Fruit fly (Drosophila melanogaster) whole organism, embryonic: Measurements from ENCODE around the gene Ddc.

ENCODE experiments used
- Aef1 ChIP-seq: fragments of 200-800 bp; sonication (Bioruptor generic); IDR thresholded peaks from 3 replicates; pipeline ENCODE4 v1.3.6; 2022; ENCODE audit warnings: missing biosample characterization, missing genetic modification characterization
- Atf6 ChIP-seq: fragments of 200-800 bp; sonication (Bioruptor generic); IDR thresholded peaks from 2 replicates; pipeline ENCODE4 v1.3.6; 2022; ENCODE audit warnings: missing biosample characterization, missing genetic modification characterization
- CG10979 ChIP-seq: fragments of 200-800 bp; sonication (Bioruptor generic); optimal IDR thresholded peaks from 2 replicates; lab custom pipeline; 2018; ENCODE audit warnings: missing biosample characterization, mild to moderate bottlenecking, missing genetic modification characterization, moderate library complexity
- CG12155 ChIP-seq: fragments of 200-800 bp; sonication (Bioruptor generic); optimal IDR thresholded peaks from 3 replicates; lab custom pipeline; 2016; ENCODE audit warnings: missing biosample characterization, missing genetic modification characterization
- CG1233 ChIP-seq: fragments of 200-800 bp; sonication (Bioruptor generic); optimal IDR thresholded peaks from 4 replicates; lab custom pipeline; 2018; ENCODE audit warnings: missing biosample characterization, mild to moderate bottlenecking, missing genetic modification characterization
- CG13287 ChIP-seq: fragments of 200-800 bp; sonication (Bioruptor generic); IDR thresholded peaks from 2 replicates; pipeline ENCODE4 v1.3.6; 2022; ENCODE audit warnings: missing biosample characterization, missing genetic modification characterization; ENCODE audit not compliant: partially characterized antibody
- CG13624 ChIP-seq: fragments of 200-800 bp; sonication (Bioruptor generic); optimal IDR thresholded peaks from 2 replicates; lab custom pipeline; 2016; ENCODE audit warnings: missing biosample characterization, missing genetic modification characterization
- CG13894 ChIP-seq: fragments of 200-800 bp; sonication (Bioruptor generic); optimal IDR thresholded peaks from 3 replicates; lab custom pipeline; 2018; ENCODE audit warnings: missing biosample characterization, mild to moderate bottlenecking, missing genetic modification characterization, moderate library complexity
- CG14441 ChIP-seq: fragments of 200-800 bp; sonication (Bioruptor generic); IDR thresholded peaks from 2 replicates; pipeline ENCODE4 v1.3.6; 2022; ENCODE audit warnings: missing biosample characterization, missing genetic modification characterization
- CG2129 ChIP-seq: fragments of 200-800 bp; sonication (Bioruptor generic); IDR thresholded peaks from 2 replicates; pipeline ENCODE4 v1.3.6; 2022; ENCODE audit warnings: missing biosample characterization, missing genetic modification characterization; ENCODE audit not compliant: partially characterized antibody
- CG30020 ChIP-seq: fragments of 200-800 bp; optimal IDR thresholded peaks from 2 replicates; lab custom pipeline; 2019; ENCODE audit warnings: missing biosample characterization, mild to moderate bottlenecking, missing genetic modification characterization, moderate library complexity
- CG3065 ChIP-seq: fragments of 200-800 bp; sonication (Bioruptor generic); optimal IDR thresholded peaks from 2 replicates; lab custom pipeline; 2016; ENCODE audit warnings: missing biosample characterization, missing genetic modification characterization
- CG31441 ChIP-seq: fragments of 200-800 bp; sonication (Bioruptor generic); IDR thresholded peaks from 2 replicates; pipeline ENCODE4 v1.3.6; 2022; ENCODE audit warnings: missing biosample characterization, missing genetic modification characterization
- CG33213 ChIP-seq: fragments of 200-800 bp; sonication (Bioruptor generic); optimal IDR thresholded peaks from 3 replicates; lab custom pipeline; 2016; ENCODE audit warnings: missing biosample characterization, missing genetic modification characterization
- CG3726 ChIP-seq: fragments of 200-800 bp; sonication (Bioruptor generic); IDR thresholded peaks from 3 replicates; pipeline ENCODE4, ENCODE4 v1.3.6; 2022; ENCODE audit warnings: missing biosample characterization, missing genetic modification characterization
- CG42726 ChIP-seq: fragments of 200-800 bp; sonication (Bioruptor generic); IDR thresholded peaks from 2 replicates; pipeline ENCODE4 v1.3.6; 2022; ENCODE audit warnings: missing biosample characterization, missing genetic modification characterization; ENCODE audit not compliant: partially characterized antibody
- CG4282 ChIP-seq: fragments of 200-800 bp; sonication (Bioruptor generic); optimal IDR thresholded peaks from 2 replicates; lab custom pipeline; 2016; ENCODE audit warnings: missing biosample characterization, missing genetic modification characterization
- CG6175 ChIP-seq: fragments of 200-800 bp; sonication (Bioruptor generic); IDR thresholded peaks from 3 replicates; pipeline ENCODE4 v1.3.6; 2022; ENCODE audit warnings: missing biosample characterization, missing genetic modification characterization
- CG7839 ChIP-seq: fragments of 200-800 bp; sonication (Bioruptor generic); optimal IDR thresholded peaks from 3 replicates; lab custom pipeline; 2018; ENCODE audit warnings: missing biosample characterization, mild to moderate bottlenecking, missing genetic modification characterization, moderate library complexity
- CG9727 ChIP-seq: fragments of 200-800 bp; sonication (Bioruptor generic); optimal IDR thresholded peaks from 3 replicates; lab custom pipeline; 2017; ENCODE audit warnings: missing biosample characterization, mild to moderate bottlenecking, missing genetic modification characterization
- CG9817 ChIP-seq: fragments of 200-800 bp; sonication (Bioruptor generic); optimal IDR thresholded peaks from 2 replicates; lab custom pipeline; 2018; ENCODE audit warnings: missing biosample characterization, mild to moderate bottlenecking, missing genetic modification characterization, moderate library complexity
- CG9876 ChIP-seq: fragments of 200-800 bp; sonication (Bioruptor generic); optimal IDR thresholded peaks from 2 replicates; lab custom pipeline; 2016; ENCODE audit warnings: missing biosample characterization, missing genetic modification characterization
- Dbx ChIP-seq: fragments of 200-800 bp; sonication (Bioruptor generic); IDR thresholded peaks from 3 replicates; pipeline ENCODE4 v1.3.6; 2022; ENCODE audit warnings: missing biosample characterization, missing genetic modification characterization
- Doc3 ChIP-seq: fragments of 200-800 bp; sonication (Bioruptor generic); IDR thresholded peaks from 3 replicates; pipeline ENCODE4 v1.3.6; 2022; ENCODE audit warnings: missing biosample characterization, missing genetic modification characterization; ENCODE audit not compliant: partially characterized antibody
- Drgx ChIP-seq: fragments of 200-800 bp; sonication (Bioruptor generic); IDR thresholded peaks from 2 replicates; pipeline ENCODE4 v1.3.6; 2022; ENCODE audit warnings: missing biosample characterization, missing genetic modification characterization
- Fer1 ChIP-seq: fragments of 200-800 bp; sonication (Bioruptor generic); optimal IDR thresholded peaks from 2 replicates; lab custom pipeline; 2017; ENCODE audit warnings: missing biosample characterization, mild to moderate bottlenecking, missing genetic modification characterization
- HHEX ChIP-seq: fragments of 200-800 bp; sonication (Bioruptor generic); optimal IDR thresholded peaks from 3 replicates; lab custom pipeline; 2017; ENCODE audit warnings: missing biosample characterization, mild to moderate bottlenecking, missing genetic modification characterization, missing genetic modification reagents
- HLH4C ChIP-seq: fragments of 200-800 bp; sonication (Bioruptor generic); IDR thresholded peaks from 3 replicates; pipeline ENCODE4 v1.3.6; 2022; ENCODE audit warnings: missing biosample characterization, missing genetic modification characterization; ENCODE audit not compliant: partially characterized antibody
- HLH54F ChIP-seq: fragments of 200-800 bp; sonication (Bioruptor generic); optimal IDR thresholded peaks from 3 replicates; lab custom pipeline; 2016; ENCODE audit warnings: missing biosample characterization, missing genetic modification characterization
- Hmr ChIP-seq: fragments of 200-800 bp; sonication (Bioruptor generic); optimal IDR thresholded peaks from 3 replicates; lab custom pipeline; 2017; ENCODE audit warnings: mild to moderate bottlenecking, missing biosample characterization, missing genetic modification reagents, missing genetic modification characterization
- Hsf ChIP-seq: fragments of 200-800 bp; sonication (Bioruptor generic); optimal IDR thresholded peaks from 3 replicates; lab custom pipeline; 2016; ENCODE audit warnings: missing biosample characterization, missing genetic modification characterization
- Lhr ChIP-seq: fragments of 200-800 bp; sonication (Bioruptor generic); optimal IDR thresholded peaks from 3 replicates; lab custom pipeline; 2017; ENCODE audit warnings: mild to moderate bottlenecking, missing biosample characterization, missing genetic modification reagents, missing genetic modification characterization
- MTF-1 ChIP-seq: fragments of 200-800 bp; sonication (Bioruptor generic); optimal IDR thresholded peaks from 2 replicates; lab custom pipeline; 2018; ENCODE audit warnings: missing biosample characterization, mild to moderate bottlenecking, missing genetic modification characterization, borderline replicate concordance
- Med ChIP-seq: fragments of 200-800 bp; sonication (Bioruptor generic); peaks from one replicate; lab custom pipeline; 2016; ENCODE audit warnings: missing biosample characterization, missing genetic modification characterization, mild to moderate bottlenecking, inconsistent platforms, moderate library complexity
- NFAT ChIP-seq: fragments of 200-800 bp; sonication (Bioruptor generic); IDR thresholded peaks from 2 replicates; pipeline ENCODE4 v1.3.6; 2022; ENCODE audit warnings: missing biosample characterization, missing genetic modification characterization
- Optix ChIP-seq: fragments of 200-800 bp; sonication (Bioruptor generic); IDR thresholded peaks from 3 replicates; pipeline ENCODE4 v1.3.6; 2022; ENCODE audit warnings: missing biosample characterization, missing genetic modification characterization
- TFAM ChIP-seq: fragments of 200-800 bp; sonication (Bioruptor generic); optimal IDR thresholded peaks from 2 replicates; lab custom pipeline; 2017; ENCODE audit warnings: missing biosample characterization, missing genetic modification characterization, inconsistent platforms
- cwo ChIP-seq: fragments of 200-800 bp; sonication (Bioruptor generic); optimal IDR thresholded peaks from 3 replicates; lab custom pipeline; 2017; ENCODE audit warnings: missing biosample characterization, missing genetic modification characterization, mild to moderate bottlenecking, moderate library complexity, missing genetic modification reagents
- dan ChIP-seq: fragments of 200-800 bp; sonication (Bioruptor generic); IDR thresholded peaks from 2 replicates; pipeline ENCODE4 v1.3.6; 2022; ENCODE audit warnings: missing biosample characterization, missing genetic modification characterization
- disco-r ChIP-seq: fragments of 200-800 bp; sonication (Bioruptor generic); optimal IDR thresholded peaks from 2 replicates; lab custom pipeline; 2016; ENCODE audit warnings: missing biosample characterization, missing genetic modification characterization
- gfzf ChIP-seq: fragments of 200-800 bp; sonication (Bioruptor generic); optimal IDR thresholded peaks from 2 replicates; lab custom pipeline; 2016; ENCODE audit warnings: missing biosample characterization, mild to moderate bottlenecking, missing genetic modification characterization, moderate library complexity
- hbn ChIP-seq: fragments of 200-800 bp; sonication (Bioruptor generic); IDR thresholded peaks from 2 replicates; pipeline ENCODE4 v1.3.6; 2022; ENCODE audit warnings: missing biosample characterization, missing genetic modification characterization; ENCODE audit not compliant: partially characterized antibody
- jigr1 ChIP-seq: fragments of 200-800 bp; sonication (Bioruptor generic); IDR thresholded peaks from 3 replicates; pipeline ENCODE4 v1.3.6; 2022; ENCODE audit warnings: missing biosample characterization, missing genetic modification characterization
- mirr ChIP-seq: fragments of 200-800 bp; sonication (Bioruptor generic); optimal IDR thresholded peaks from 3 replicates; lab custom pipeline; 2018; ENCODE audit warnings: missing biosample characterization, mild to moderate bottlenecking, missing genetic modification characterization
- nerfin-1 ChIP-seq: fragments of 200-800 bp; sonication (Bioruptor generic); optimal IDR thresholded peaks from 3 replicates; lab custom pipeline; 2019; ENCODE audit warnings: missing biosample characterization, mild to moderate bottlenecking, missing genetic modification characterization, moderate library complexity
- org-1 ChIP-seq: fragments of 200-800 bp; sonication (Bioruptor generic); optimal IDR thresholded peaks from 2 replicates; lab custom pipeline; 2017; ENCODE audit warnings: missing biosample characterization, missing genetic modification characterization
- sens-2 ChIP-seq: fragments of 200-800 bp; sonication (Bioruptor generic); IDR thresholded peaks from 2 replicates; pipeline ENCODE4 v1.3.6; 2022; ENCODE audit warnings: missing biosample characterization, missing genetic modification characterization
- tio ChIP-seq: fragments of 200-800 bp; sonication (Bioruptor generic); optimal IDR thresholded peaks from 2 replicates; lab custom pipeline; 2017; ENCODE audit warnings: missing biosample characterization, missing genetic modification characterization, inconsistent platforms

Gene Ddc

DNA sequence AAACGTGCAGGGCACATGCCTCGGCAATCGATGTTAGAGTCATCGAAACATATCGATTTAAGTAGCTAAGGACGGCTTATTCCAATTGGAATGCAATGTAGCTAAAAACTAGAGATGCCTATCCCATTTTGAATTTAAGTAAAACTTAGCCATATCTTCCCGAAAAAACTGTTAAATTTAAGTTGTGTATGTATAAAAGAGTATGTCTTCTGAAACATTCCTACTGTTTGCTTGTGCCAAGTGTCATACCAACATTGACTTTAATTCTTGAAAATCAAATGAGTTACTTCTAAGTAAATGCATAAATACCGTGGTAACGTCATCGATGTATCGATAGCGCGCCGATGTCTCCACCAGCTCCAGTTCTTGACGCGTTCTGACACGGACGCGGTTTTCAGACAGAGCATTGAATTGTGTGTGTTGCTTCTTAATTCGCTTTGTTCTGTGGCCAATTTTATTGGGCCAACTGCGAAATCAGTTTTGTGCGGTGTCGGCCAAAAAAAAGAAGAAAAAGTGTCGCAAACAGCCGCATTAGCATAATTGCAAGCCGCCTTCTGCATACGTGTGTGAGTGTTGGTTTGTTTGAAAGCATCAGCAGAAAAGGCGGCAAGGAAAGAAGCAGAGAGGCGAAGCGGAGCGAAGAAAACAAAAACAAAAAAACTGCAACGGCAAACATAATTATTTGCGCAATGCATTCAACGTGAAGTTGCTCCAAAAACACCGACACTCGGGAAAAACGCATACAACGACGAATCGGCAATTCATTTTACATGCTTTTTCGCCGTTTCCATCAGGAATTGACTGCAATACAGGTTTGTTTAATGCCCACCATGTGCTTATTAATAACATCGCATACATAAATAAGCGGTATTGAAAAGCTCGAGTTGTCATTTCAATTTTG, 13.6 kb upstream of the Ddc start, which contains the start of gene brat (continued):
- peak; percentile 29 for TF ChIP-seq HHEX
- TF ChIP-seq Hsf, result peak; percentile 67
- peak; percentile 82 for TF ChIP-seq CG12155
- TF ChIP-seq cwo (GFP tag; lab: Kevin White, UChicago), result peak; percentile 69
- no peak for TF ChIP-seq dan (GFP tag; lab: Robert Waterston, UW)
- TF ChIP-seq jigr1 (GFP tag; lab: Robert Waterston, UW), result peak; percentile 56; the same call in 1 of the 3 replicates
- no peak for TF ChIP-seq MTF-1
- peak; percentile 44 for TF ChIP-seq CG9876
- TF ChIP-seq hbn (GFP tag; lab: Robert Waterston, UW), result peak; percentile 86
- TF ChIP-seq Aef1 (GFP tag; lab: Robert Waterston, UW), result no peak
- peak; percentile 58 for TF ChIP-seq CG9727
- TF ChIP-seq gfzf (GFP tag; lab: Kevin White, UChicago), result peak; percentile 30
- no peak for TF ChIP-seq CG3065
- TF ChIP-seq Doc3 (GFP tag; lab: Robert Waterston, UW), result peak; percentile 84
- peak; percentile 3 for TF ChIP-seq mirr (GFP tag; lab: Kevin White, UChicago)
- no peak for TF ChIP-seq Atf6
- peak; percentile 64 for TF ChIP-seq CG9817 (tag; lab: Kevin White, UChicago)
- TF ChIP-seq Med, result peak; percentile 80
- TF ChIP-seq Fer1 (GFP tag; lab: Kevin White, UChicago), result peak; percentile 25
- 0 out of 3 replicates have a peak, but pooled peaks have one; percentile 22 for TF ChIP-seq Dbx
- TF ChIP-seq org-1 (GFP tag; lab: Kevin White, UChicago), result no peak
- peak; percentile 67 for TF ChIP-seq Hmr (GFP tag; lab: Kevin White, UChicago)
- TF ChIP-seq CG1233 (GFP tag; lab: Kevin White, UChicago), result no peak
- TF ChIP-seq NFAT (GFP tag; lab: Robert Waterston, UW), result peak; percentile 29; the same call in 1 of the 2 replicates
- peak; percentile 91 for TF ChIP-seq nerfin-1 (tag; lab: Kevin White, UChicago)
- no peak for TF ChIP-seq sens-2
- TF ChIP-seq CG31441 (GFP tag; lab: Robert Waterston, UW), result peak; percentile 38; the same call in 1 of the 2 replicates
- TF ChIP-seq CG13894 (tag; lab: Kevin White, UChicago), result peak; percentile 31
- peak; percentile 20 for TF ChIP-seq CG10979 (tag; lab: Kevin White, UChicago)
- TF ChIP-seq disco-r, result no peak
- TF ChIP-seq CG30020, result peak; percentile 69
- TF ChIP-seq CG6175 (GFP tag; lab: Robert Waterston, UW), result no peak
- peak; percentile 47 for TF ChIP-seq CG13624 (GFP tag; lab: Kevin White, UChicago)
- TF ChIP-seq CG2129, result peak; percentile 91
- TF ChIP-seq TFAM (GFP tag; lab: Kevin White, UChicago), result no peak
- TF ChIP-seq HLH54F, result peak; percentile 73
- no peak for TF ChIP-seq Optix
- TF ChIP-seq CG7839 (tag; lab: Kevin White, UChicago), result peak; percentile 38
- TF ChIP-seq CG4282 (GFP tag; lab: Kevin White, UChicago), result no peak
- peak; percentile 40 for TF ChIP-seq Lhr
- 0 out of 2 replicates have a peak, but pooled peaks have one; percentile 53 for TF ChIP-seq CG42726 (GFP tag; lab: Robert Waterston, UW)
- TF ChIP-seq Drgx (GFP tag; lab: Robert Waterston, UW), result 0 out of 2 replicates have a peak, but pooled peaks have one; percentile 21
- TF ChIP-seq CG14441, result no peak; the same call in 1 of the 2 replicates
- no peak for TF ChIP-seq tio
- peak; percentile 93 for TF ChIP-seq CG13287 (GFP tag; lab: Robert Waterston, UW)
- TF ChIP-seq HLH4C (GFP tag; lab: Robert Waterston, UW), result peak; percentile 96
- TF ChIP-seq CG33213, result peak; percentile 47
- no peak for TF ChIP-seq CG3726
